Fruit fly (Drosophila melanogaster): ENCODE data around the gene CG15343.

The CG15343 gene

dm6 chrX:8273799-8274484 lies at the start of gene CG15343 (continued):
- TF ChIP-seq OdsH (GFP tag; optimal IDR thresholded peaks at IDR 0.05) (peak; percentile 56), vri (GFP tag; optimal IDR thresholded peaks at IDR 0.05) (no peak), Eip93F (GFP tag; optimal IDR thresholded peaks at IDR 0.05) (no peak), svp (GFP tag) (peak; percentile 96), CG3032 (tag; optimal IDR thresholded peaks at IDR 0.05) (peak; percentile 40), CG32006 (GFP tag; optimal IDR thresholded peaks at IDR 0.05) (peak; percentile 53), Sox14 (GFP tag; optimal IDR thresholded peaks at IDR 0.05) (peak; percentile 56), fd59A (GFP tag; optimal IDR thresholded peaks at IDR 0.05) (no peak), Gug (GFP tag; IDR thresholded peaks at IDR 0.05) (peak; percentile 44)

dm6 chrX:8295338-8296206 lies 22.0 kb upstream of the CG15343 start:
- peak; percentile 32 for TF ChIP-seq svp (GFP tag)

- TF ChIP-seq CG11902 (GFP tag; optimal IDR thresholded peaks at IDR 0.05) (peak; percentile 37), Sox14 (GFP tag; optimal IDR thresholded peaks at IDR 0.05) (no peak), svp (GFP tag) (peak; percentile 69), CG7368 (GFP tag; optimal IDR thresholded peaks at IDR 0.05) (no peak), CG16779 (tag; optimal IDR thresholded peaks at IDR 0.05) (no peak)
These were observed 21.1 kb upstream of the CG15343 start for dm6 chrX:8294493-8295337.

DNA sequence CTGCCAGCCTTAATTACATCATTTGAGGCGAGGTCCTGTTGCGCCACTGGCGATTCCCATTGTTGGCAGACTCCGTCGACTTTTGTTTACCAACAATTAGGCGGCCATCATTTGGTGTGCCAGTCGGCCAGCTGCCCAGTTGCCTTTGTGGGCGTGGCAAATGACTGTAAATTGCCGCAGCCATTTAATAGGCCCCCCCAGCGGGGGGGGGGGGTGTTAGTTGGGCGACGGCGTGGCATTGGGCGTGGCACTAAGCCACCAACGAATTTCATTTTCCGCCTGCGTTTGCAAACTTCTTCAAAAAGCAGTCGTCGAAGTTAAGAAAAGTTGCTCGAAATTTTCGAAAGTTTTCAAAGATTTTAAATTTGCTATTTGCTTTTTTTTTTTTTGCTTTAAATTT lies 13.3 kb upstream of the CG15343 start:
- TF ChIP-seq CG6792 (GFP tag; optimal IDR thresholded peaks at IDR 0.05) (no peak), CG31627 (GFP tag; optimal IDR thresholded peaks at IDR 0.05) (no peak), esn (GFP tag; optimal IDR thresholded peaks at IDR 0.05) (no peak), CG34406 (GFP tag; optimal IDR thresholded peaks at IDR 0.05) (no peak), Blimp-1 (GFP tag; optimal IDR thresholded peaks at IDR 0.05) (no peak), CG9139 (GFP tag; optimal IDR thresholded peaks at IDR 0.05) (no peak), CG10631 (GFP tag; optimal IDR thresholded peaks at IDR 0.05) (no peak), CG3032 (tag; optimal IDR thresholded peaks at IDR 0.05) (no peak), CG6854 (GFP tag; optimal IDR thresholded peaks at IDR 0.05) (no peak), Met (GFP tag; optimal IDR thresholded peaks at IDR 0.05) (no peak), CG8319 (GFP tag; optimal IDR thresholded peaks at IDR 0.05) (no peak), acj6 (GFP tag; optimal IDR thresholded peaks at IDR 0.05) (no peak), CG8632 (GFP tag; optimal IDR thresholded peaks at IDR 0.05) (no peak), Eip78C (GFP tag) (no peak), CG11294 (GFP tag; IDR thresholded peaks at IDR 0.05) (no peak), cyc (GFP tag; optimal IDR thresholded peaks at IDR 0.05) (no peak)

dm6 chrX:8285052-8285451 lies 11.4 kb upstream of the CG15343 start:
- TF ChIP-seq pdm3 (GFP tag; optimal IDR thresholded peaks at IDR 0.05) (no peak), CG11762 (GFP tag; optimal IDR thresholded peaks at IDR 0.05; ENCODE audit: insufficient read depth) (no peak), CG16779 (tag; optimal IDR thresholded peaks at IDR 0.05) (no peak), dsx (GFP tag; optimal IDR thresholded peaks at IDR 0.05; ENCODE audit: poor library complexity, severe bottlenecking) (no peak), CG11902 (GFP tag; optimal IDR thresholded peaks at IDR 0.05) (no peak), Hr38 (GFP tag; optimal IDR thresholded peaks at IDR 0.05) (no peak), Eip93F (GFP tag; optimal IDR thresholded peaks at IDR 0.05) (no peak), CG10669 (GFP tag; optimal IDR thresholded peaks at IDR 0.05) (no peak)

All from whole organism, prepupa.